Fruit fly (Drosophila melanogaster): ENCODE data around the gene CG1227.
A peak's percentile ranks its signal among the peaks of the same experiment; 100 is the strongest.

Gene CG1227

dm6 chr3R:7249460-7249859 is at the start of gene CG1227, which contains the start of gene Dtwd2 (continued):
- TF ChIP-seq CG12071 (GFP tag; optimal IDR thresholded peaks at IDR 0.05): no peak
- no peak for TF ChIP-seq psq (GFP tag; optimal IDR thresholded peaks at IDR 0.05)
- TF ChIP-seq sim (GFP tag; IDR thresholded peaks at IDR 0.05): peak; percentile 66; the same call in 1 of the 2 replicates
- TF ChIP-seq Blimp-1 (GFP tag; optimal IDR thresholded peaks at IDR 0.05): peak; percentile 88
- peak; percentile 63; the same call in 2 of the 3 replicates for TF ChIP-seq croc (GFP tag; conservative IDR thresholded peaks at IDR 0.05)
- peak; percentile 83 for TF ChIP-seq CG12104 (GFP tag; optimal IDR thresholded peaks at IDR 0.05)
- no peak for TF ChIP-seq bigmax (GFP tag; optimal IDR thresholded peaks at IDR 0.05)
- TF ChIP-seq CG6272 (GFP tag; IDR thresholded peaks at IDR 0.05): peak; percentile 26; the same call in 1 of the 2 replicates
- peak; percentile 91 for TF ChIP-seq Fer2 (tag; optimal IDR thresholded peaks at IDR 0.05)
- TF ChIP-seq ken (GFP tag; IDR thresholded peaks at IDR 0.05): peak; percentile 78; the same call in 1 of the 3 replicates
- peak; percentile 87 for TF ChIP-seq CG1233 (GFP tag; optimal IDR thresholded peaks at IDR 0.05)
- no peak for TF ChIP-seq CG16813 (GFP tag; IDR thresholded peaks at IDR 0.05; ENCODE audit: partially characterized antibody)
- no peak for TF ChIP-seq CG18764 (GFP tag; optimal IDR thresholded peaks at IDR 0.05)
- TF ChIP-seq NC2β (GFP tag; optimal IDR thresholded peaks at IDR 0.05): peak; percentile 12
- peak; percentile 67 for TF ChIP-seq Chrac-16 (GFP tag; optimal IDR thresholded peaks at IDR 0.05)
- peak; percentile 95 for TF ChIP-seq grau (tag; optimal IDR thresholded peaks at IDR 0.05)
- no peak for TF ChIP-seq abd-A (tag; optimal IDR thresholded peaks at IDR 0.05)
- no peak for TF ChIP-seq ash1 (GFP tag; optimal IDR thresholded peaks at IDR 0.05)
- peak; percentile 98 for TF ChIP-seq unpg (GFP tag; optimal IDR thresholded peaks at IDR 0.05)
- peak; percentile 65 for TF ChIP-seq Abd-B (GFP tag; optimal IDR thresholded peaks at IDR 0.05)
- TF ChIP-seq dimm (GFP tag; IDR thresholded peaks at IDR 0.05): peak; percentile 70
- peak; percentile 86 for TF ChIP-seq YL-1 (GFP tag; optimal IDR thresholded peaks at IDR 0.05)
- peak; percentile 62; the same call in 1 of the 2 replicates for TF ChIP-seq peb (GFP tag; IDR thresholded peaks at IDR 0.05)
- no peak for TF ChIP-seq her (GFP tag; optimal IDR thresholded peaks at IDR 0.05)
- no peak for TF ChIP-seq CG7556 (GFP tag; optimal IDR thresholded peaks at IDR 0.05)
- peak; percentile 36 for TF ChIP-seq slp2 (GFP tag; optimal IDR thresholded peaks at IDR 0.05)
- peak; percentile 96 for TF ChIP-seq row (GFP tag; IDR thresholded peaks at IDR 0.05)
- TF ChIP-seq Fer3 (tag; optimal IDR thresholded peaks at IDR 0.05): peak; percentile 96
- TF ChIP-seq lmd (GFP tag; IDR thresholded peaks at IDR 0.05): peak; percentile 89
- no peak for TF ChIP-seq luna (GFP tag; optimal IDR thresholded peaks at IDR 0.05)
- peak; percentile 67 for TF ChIP-seq Six4 (GFP tag; optimal IDR thresholded peaks at IDR 0.05)
- no peak for TF ChIP-seq gsb-n (tag; optimal IDR thresholded peaks at IDR 0.05)
- peak; percentile 78 for TF ChIP-seq CG30020 (tag; optimal IDR thresholded peaks at IDR 0.05)
- TF ChIP-seq chif (GFP tag; optimal IDR thresholded peaks at IDR 0.05): peak; percentile 35 to 50
- TF ChIP-seq HLHmδ (GFP tag; optimal IDR thresholded peaks at IDR 0.05): no peak
- TF ChIP-seq CG10209 (GFP tag; optimal IDR thresholded peaks at IDR 0.05): peak; percentile 87
- peak; percentile 92 for TF ChIP-seq D19A (tag; optimal IDR thresholded peaks at IDR 0.05)
- no peak for TF ChIP-seq CG7987 (GFP tag; optimal IDR thresholded peaks at IDR 0.05)
- peak; percentile 6 for TF ChIP-seq fu2 (GFP tag; optimal IDR thresholded peaks at IDR 0.05)
- TF ChIP-seq tna (GFP tag; IDR thresholded peaks at IDR 0.05; ENCODE audit: partially characterized antibody): no peak
- TF ChIP-seq CG7786 (GFP tag; optimal IDR thresholded peaks at IDR 0.05): peak; percentile 28
- peak; percentile 83; the same call in 1 of the 3 replicates for TF ChIP-seq C15 (GFP tag; IDR thresholded peaks at IDR 0.05)
- no peak for TF ChIP-seq aop (GFP tag; IDR thresholded peaks at IDR 0.05)
- no peak for TF ChIP-seq shn (GFP tag; optimal IDR thresholded peaks at IDR 0.05)
- TF ChIP-seq dysf (GFP tag; IDR thresholded peaks at IDR 0.05): peak; percentile 93
- TF ChIP-seq CG18262 (tag; optimal IDR thresholded peaks at IDR 0.05): peak; percentile 95
- TF ChIP-seq Usf (GFP tag; optimal IDR thresholded peaks at IDR 0.05): peak; percentile 65
- peak; percentile 88 for TF ChIP-seq ap (GFP tag; IDR thresholded peaks at IDR 0.05)
- peak; percentile 65 for TF ChIP-seq Camta (GFP tag; optimal IDR thresholded peaks at IDR 0.05)
- no peak for TF ChIP-seq CG15479 (GFP tag; optimal IDR thresholded peaks at IDR 0.05)
- TF ChIP-seq CG30403 (GFP tag; optimal IDR thresholded peaks at IDR 0.05): peak; percentile 92
